Worm (Caenorhabditis elegans): ENCODE results near the gene T10B5.8.

The T10B5.8 gene

DNA sequence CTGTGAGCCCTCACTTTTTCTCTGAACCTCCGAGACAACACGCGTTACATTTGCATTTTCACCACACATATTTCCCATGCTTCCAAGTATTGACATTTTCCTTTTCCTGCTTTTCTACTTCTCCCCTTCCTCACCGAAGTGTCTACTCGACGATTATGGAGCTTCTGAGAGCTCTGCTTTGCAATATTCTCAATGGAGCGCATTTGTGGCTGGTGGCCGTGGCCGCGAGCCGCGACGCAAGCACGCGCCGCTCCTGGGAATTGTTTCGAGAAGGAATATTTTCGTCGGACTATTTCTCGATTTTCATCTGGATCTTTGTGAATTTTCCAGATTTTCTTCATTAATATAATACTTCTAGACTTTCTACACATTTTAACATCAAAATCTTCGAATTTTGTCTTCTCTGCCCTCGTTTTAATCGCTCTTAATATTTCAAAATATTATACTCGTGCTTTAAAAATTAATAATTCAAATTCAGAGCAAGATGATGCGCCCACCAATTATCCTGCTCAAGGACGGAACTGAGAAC is 30.0 kb downstream of the T10B5.8 start, which contains the start of the genes T10B5.4 and cct-7 (continued):
- TF ChIP-seq elt-4 (tag; optimal IDR thresholded peaks at IDR 0.05) (no peak), nfya-1 (tag; optimal IDR thresholded peaks at IDR 0.05) (peak; percentile 92), ceh-24 (tag; optimal IDR thresholded peaks at IDR 0.05) (no peak), ceh-2 (tag; optimal IDR thresholded peaks at IDR 0.05) (peak; percentile 88), ceh-34 (tag; optimal IDR thresholded peaks at IDR 0.05) (peak; percentile 85), tbx-2 (tag; optimal IDR thresholded peaks at IDR 0.05) (peak; percentile 96), lim-6 (tag; optimal IDR thresholded peaks at IDR 0.05) (peak; percentile 80), Y22D7AL.16 (tag; optimal IDR thresholded peaks at IDR 0.05) (no peak), npax-4 (tag; optimal IDR thresholded peaks at IDR 0.05) (no peak), hlh-30 (tag; optimal IDR thresholded peaks at IDR 0.05; ENCODE audit: insufficient read depth) (peak; percentile 81), dve-1 (tag; optimal IDR thresholded peaks at IDR 0.05) (peak; percentile 58), nhr-11 (tag; optimal IDR thresholded peaks at IDR 0.05) (no peak), ceh-18 (tag; optimal IDR thresholded peaks at IDR 0.05) (peak; percentile 87), ref-2 (tag; optimal IDR thresholded peaks at IDR 0.05) (peak; percentile 70), pat-9 (tag; optimal IDR thresholded peaks at IDR 0.05) (peak; percentile 26), ceh-19 (GFP tag; optimal IDR thresholded peaks at IDR 0.05) (peak; percentile 64), ceh-14 (tag; optimal IDR thresholded peaks at IDR 0.05) (peak; percentile 93), ceh-30 (tag; optimal IDR thresholded peaks at IDR 0.05) (peak; percentile 10), rnt-1 (tag; optimal IDR thresholded peaks at IDR 0.05) (peak; percentile 80), unc-42 (tag; optimal IDR thresholded peaks at IDR 0.05) (peak; percentile 88), ceh-31 (tag; optimal IDR thresholded peaks at IDR 0.05) (peak; percentile 98), ceh-48 (tag; optimal IDR thresholded peaks at IDR 0.05) (peak; percentile 86), ets-4 (tag; optimal IDR thresholded peaks at IDR 0.05) (peak; percentile 92), ahr-1 (tag; optimal IDR thresholded peaks at IDR 0.05) (peak; percentile 33), fkh-10 (GFP tag; optimal IDR thresholded peaks at IDR 0.05) (peak; percentile 63), hlh-8 (tag; optimal IDR thresholded peaks at IDR 0.05) (peak; percentile 57), unc-55 (GFP tag; optimal IDR thresholded peaks at IDR 0.05) (peak; percentile 53), unc-3 (GFP tag; conservative IDR thresholded peaks at IDR 0.05) (no peak), unc-3 (tag; optimal IDR thresholded peaks at IDR 0.05) (peak; percentile 54), C08G9.2 (tag; optimal IDR thresholded peaks at IDR 0.05) (peak; percentile 78)

DNA sequence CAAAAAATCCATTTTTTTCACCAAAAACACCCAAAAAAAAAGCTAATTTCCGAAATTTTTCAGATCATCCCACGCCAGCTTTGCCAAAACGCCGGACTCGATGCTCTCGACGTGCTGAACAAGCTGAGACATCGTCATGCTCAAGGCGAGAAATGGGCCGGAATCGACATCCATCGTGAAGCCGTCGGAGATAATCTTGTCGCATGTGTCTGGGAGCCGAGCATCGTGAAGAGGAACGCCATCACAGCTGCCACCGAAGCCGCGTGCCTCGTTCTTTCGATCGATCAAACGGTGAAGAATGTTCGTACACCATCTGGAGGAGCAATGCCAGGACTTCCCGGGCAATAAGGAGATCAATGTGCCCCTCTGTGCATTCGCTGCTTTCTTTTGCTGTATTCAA is 33.0 kb downstream of the T10B5.8 start:
- no peak for TF ChIP-seq K09A11.1 (tag; optimal IDR thresholded peaks at IDR 0.05; ENCODE audit: insufficient read depth)
- TF ChIP-seq hlh-8 (tag; optimal IDR thresholded peaks at IDR 0.05): no peak
- no peak for TF ChIP-seq ceh-45 (GFP tag; IDR thresholded peaks at IDR 0.05)
- TF ChIP-seq T23F11.4 (GFP tag; optimal IDR thresholded peaks at IDR 0.05): no peak
- no peak for TF ChIP-seq nhr-11 (tag; optimal IDR thresholded peaks at IDR 0.05)
- TF ChIP-seq elt-4 (tag; optimal IDR thresholded peaks at IDR 0.05): no peak
- TF ChIP-seq hlh-30 (tag; optimal IDR thresholded peaks at IDR 0.05; ENCODE audit: insufficient read depth): no peak
- no peak for TF ChIP-seq ceh-2 (tag; optimal IDR thresholded peaks at IDR 0.05)
- no peak for TF ChIP-seq pha-2 (tag; optimal IDR thresholded peaks at IDR 0.05)
- no peak for TF ChIP-seq ceh-34 (tag; optimal IDR thresholded peaks at IDR 0.05)
- TF ChIP-seq ceh-6 (GFP tag; optimal IDR thresholded peaks at IDR 0.05): no peak

DNA sequence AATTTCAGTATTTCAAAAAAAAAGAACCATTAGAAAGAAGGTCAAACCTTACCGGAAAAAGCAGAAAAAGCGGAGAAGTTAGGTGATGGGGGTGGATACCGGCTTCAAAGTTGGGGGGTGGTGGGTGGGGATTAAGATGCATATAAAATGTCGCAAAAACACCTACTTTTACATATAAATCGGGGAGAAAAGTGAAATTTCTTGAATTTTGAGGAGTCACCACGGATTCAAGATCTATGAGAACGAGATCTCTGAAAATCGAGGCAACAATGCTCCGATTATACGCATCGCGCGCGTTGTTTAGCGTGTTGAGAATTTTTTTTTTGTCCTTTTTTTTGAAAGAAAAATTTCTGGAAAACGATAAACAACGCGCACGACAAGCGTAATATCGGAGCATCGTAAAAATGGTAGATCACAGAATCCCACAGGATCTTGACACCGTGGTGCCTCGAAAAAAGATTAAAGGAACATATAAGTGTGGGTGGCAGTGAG is 33.7 kb downstream of the T10B5.8 start:
- peak; percentile 31 for TF ChIP-seq ets-4 (tag; optimal IDR thresholded peaks at IDR 0.05)
- peak; percentile 57 for TF ChIP-seq tbx-2 (tag; optimal IDR thresholded peaks at IDR 0.05)
- TF ChIP-seq ceh-14 (tag; optimal IDR thresholded peaks at IDR 0.05): no peak
- peak; percentile 21 for TF ChIP-seq F13H6.1 (tag; optimal IDR thresholded peaks at IDR 0.05)
- peak; percentile 77 for TF ChIP-seq ama-1 (optimal IDR thresholded peaks at IDR 0.05)
- TF ChIP-seq ztf-16 (tag; optimal IDR thresholded peaks at IDR 0.05): peak; percentile 26
- no peak for TF ChIP-seq ceh-9 (tag; optimal IDR thresholded peaks at IDR 0.05)
- TF ChIP-seq pat-9 (tag; optimal IDR thresholded peaks at IDR 0.05): peak; percentile 30
- peak; percentile 24 for TF ChIP-seq ceh-2 (tag; optimal IDR thresholded peaks at IDR 0.05)
- TF ChIP-seq zip-5 (tag; optimal IDR thresholded peaks at IDR 0.05): peak; percentile 51
- no peak for TF ChIP-seq ceh-30 (tag; optimal IDR thresholded peaks at IDR 0.05)
- no peak for TF ChIP-seq hlh-30 (tag; optimal IDR thresholded peaks at IDR 0.05; ENCODE audit: insufficient read depth)
- TF ChIP-seq lim-6 (tag; optimal IDR thresholded peaks at IDR 0.05): peak; percentile 4
- peak; percentile 24 for TF ChIP-seq pha-2 (tag; optimal IDR thresholded peaks at IDR 0.05)
- TF ChIP-seq pqm-1 (tag; optimal IDR thresholded peaks at IDR 0.05): no peak
- TF ChIP-seq pax-1 (tag; optimal IDR thresholded peaks at IDR 0.05): no peak
- TF ChIP-seq C38D4.7 (GFP tag; optimal IDR thresholded peaks at IDR 0.05): peak; percentile 48
- TF ChIP-seq nhr-232 (tag; optimal IDR thresholded peaks at IDR 0.05): no peak
- TF ChIP-seq ceh-45 (GFP tag; IDR thresholded peaks at IDR 0.05): no peak
- peak; percentile 71 for TF ChIP-seq elt-2 (tag; optimal IDR thresholded peaks at IDR 0.05)
- TF ChIP-seq sdc-2 (tag; optimal IDR thresholded peaks at IDR 0.05): no peak
- peak; percentile 54 for TF ChIP-seq C08G9.2 (tag; optimal IDR thresholded peaks at IDR 0.05)
- peak; percentile 46 for TF ChIP-seq ref-2 (tag; optimal IDR thresholded peaks at IDR 0.05)
- peak; percentile 14 for TF ChIP-seq tbx-7 (tag; optimal IDR thresholded peaks at IDR 0.05)
- TF ChIP-seq ceh-31 (tag; optimal IDR thresholded peaks at IDR 0.05): peak; percentile 64

Measured in whole organism, late embryonic.